Fruit fly (Drosophila melanogaster) whole organism, wandering third instar larva: ENCODE results near the gene CG12010.

Experiments used
- CrebA ChIP-seq: fragments of 200-800 bp; sonication (Bioruptor generic); optimal IDR thresholded peaks from 2 replicates; lab custom pipeline; 2016; ENCODE audit warnings: missing biosample characterization, mild to moderate bottlenecking, missing genetic modification characterization, borderline replicate concordance
- HLH106 ChIP-seq: fragments of 200-800 bp; optimal IDR thresholded peaks from 3 replicates; lab custom pipeline; 2019; ENCODE audit warnings: missing biosample characterization, mild to moderate bottlenecking, missing genetic modification characterization, moderate library complexity
- Hr83 ChIP-seq: fragments of 200-300 bp; sonication (Bioruptor generic); optimal IDR thresholded peaks from 2 replicates; lab custom pipeline; 2016; ENCODE audit warnings: missing biosample characterization, mild to moderate bottlenecking, missing genetic modification characterization, moderate library complexity; ENCODE audit not compliant: poor library complexity, severe bottlenecking
- Jra ChIP-seq: sonication (Bioruptor generic); optimal IDR thresholded peaks from 2 replicates; lab custom pipeline; 2016; ENCODE audit warnings: missing biosample characterization, missing genetic modification characterization
- Rel ChIP-seq, 2 experiments: fragments of 200-800 bp; sonication (Bioruptor generic) in 1 of 2; optimal IDR thresholded peaks; 2 replicates in 1 of 2; 3 replicates in 1 of 2; lab custom pipeline; 2016 to 2019; ENCODE audit warnings: mild to moderate bottlenecking in 2 of 2, missing biosample characterization in 2 of 2, missing genetic modification characterization in 2 of 2, moderate library complexity in 1 of 2
- dl ChIP-seq, 2 experiments: fragments of 175-275, 200-275 bp in 1 of 2; fragments of 200-275 bp in 1 of 2; sonication (Bioruptor generic); optimal IDR thresholded peaks; lab custom pipeline; 2018; ENCODE audit warnings: mild to moderate bottlenecking in 2 of 2, missing biosample characterization in 2 of 2, missing genetic modification characterization in 2 of 2, moderate library complexity in 2 of 2; ENCODE audit not compliant: partially characterized antibody in 2 of 2, insufficient read depth in 1 of 2
- dsf ChIP-seq: sonication (Bioruptor generic); optimal IDR thresholded peaks from 2 replicates; lab custom pipeline; 2016; ENCODE audit warnings: missing biosample characterization, missing genetic modification characterization, borderline replicate concordance
- jim ChIP-seq: fragments of 175-275, 200-325 bp; sonication (Bioruptor generic); optimal IDR thresholded peaks from 2 replicates; lab custom pipeline; 2016; ENCODE audit warnings: missing biosample characterization, mild to moderate bottlenecking, missing genetic modification characterization

DNA sequence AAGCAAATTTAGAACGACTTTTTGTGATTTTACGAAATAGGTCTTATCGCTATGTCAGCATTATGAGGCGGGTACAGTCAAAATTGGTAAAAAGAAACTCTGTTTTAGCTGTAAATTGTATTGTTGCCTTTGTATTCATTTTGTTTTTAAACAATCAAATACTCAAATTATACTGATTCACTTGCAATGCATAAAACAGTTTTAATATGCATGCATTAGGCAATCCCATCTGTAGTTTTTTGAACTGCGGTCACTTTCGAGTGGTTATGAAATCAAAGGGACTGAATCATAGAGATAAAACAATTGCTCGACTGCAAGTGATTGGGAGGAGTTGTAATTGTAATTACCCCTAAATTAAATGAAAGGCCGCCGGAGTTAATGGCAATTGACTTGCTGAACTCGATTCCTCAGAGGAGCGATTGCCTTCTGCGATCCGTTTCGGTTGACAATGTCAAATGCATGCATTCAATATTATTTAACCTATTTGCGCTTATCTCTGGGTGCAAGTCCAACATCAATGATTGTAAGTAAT lies 34.3 kb upstream of the CG12010 start:
- TF ChIP-seq HLH106 (tag; lab: Kevin White, UChicago) (peak; percentile 35), jim (GFP tag; lab: Kevin White, UChicago) (no peak), Jra (GFP tag; lab: Kevin White, UChicago) (no peak), Hr83 (no peak), dl (GFP tag; optimal IDR thresholded peaks at IDR 0.05; lab: Kevin White, UChicago; ENCODE audit: insufficient read depth in 1 of 2, partially characterized antibody in 2 of 2) (no peak), Rel (GFP tag; optimal IDR thresholded peaks at IDR 0.05; lab: Kevin White, UChicago) (no peak), Rel (tag; optimal IDR thresholded peaks at IDR 0.05; lab: Kevin White, UChicago) (no peak), CrebA (GFP tag; lab: Kevin White, UChicago) (no peak), dsf (GFP tag; lab: Kevin White, UChicago) (no peak)
